Fruit fly (Drosophila melanogaster) whole organism, embryonic: Measurements from ENCODE around the gene Mst85C.

ENCODE experiments used
- C15 ChIP-seq: fragments of 200-800 bp; sonication (Bioruptor generic); IDR thresholded peaks from 3 replicates; pipeline ENCODE4 v1.3.6; 2022; ENCODE audit warnings: missing biosample characterization, missing genetic modification characterization
- CG11696 ChIP-seq: fragments of 200-800 bp; sonication (Bioruptor generic); IDR thresholded peaks from 2 replicates; pipeline ENCODE4 v1.3.6; 2022; ENCODE audit warnings: missing biosample characterization, missing genetic modification characterization
- CG12219 ChIP-seq: fragments of 200-800 bp; sonication (Bioruptor generic); optimal IDR thresholded peaks from 3 replicates; lab custom pipeline; 2018; ENCODE audit warnings: missing biosample characterization, mild to moderate bottlenecking, missing genetic modification characterization
- CG1233 ChIP-seq: fragments of 200-800 bp; sonication (Bioruptor generic); optimal IDR thresholded peaks from 4 replicates; lab custom pipeline; 2018; ENCODE audit warnings: missing biosample characterization, mild to moderate bottlenecking, missing genetic modification characterization
- CG14014 ChIP-seq: fragments of 200-800 bp; sonication (Bioruptor generic); IDR thresholded peaks from 2 replicates; pipeline ENCODE4 v1.3.6; 2022; ENCODE audit warnings: missing biosample characterization, missing genetic modification characterization
- CG1602 ChIP-seq: fragments of 200-800 bp; sonication (Bioruptor generic); optimal IDR thresholded peaks from 3 replicates; lab custom pipeline; 2016; ENCODE audit warnings: missing biosample characterization, missing genetic modification characterization
- CG2116 ChIP-seq: fragments of 200-800 bp; sonication (Bioruptor generic); optimal IDR thresholded peaks from 3 replicates; lab custom pipeline; 2018; ENCODE audit warnings: missing biosample characterization, mild to moderate bottlenecking, missing genetic modification characterization
- CG2678 ChIP-seq: fragments of 200-800 bp; sonication (Bioruptor generic); optimal IDR thresholded peaks from 3 replicates; lab custom pipeline; 2019; ENCODE audit warnings: missing biosample characterization, mild to moderate bottlenecking, missing genetic modification characterization, moderate library complexity
- CG4424 ChIP-seq: fragments of 200-800 bp; sonication (Bioruptor generic); optimal IDR thresholded peaks from 3 replicates; lab custom pipeline; 2016; ENCODE audit warnings: missing biosample characterization, missing genetic modification characterization
- CG6791 ChIP-seq: fragments of 200-800 bp; sonication (Bioruptor generic); IDR thresholded peaks from 3 replicates; pipeline ENCODE4 v1.3.6; 2022; ENCODE audit warnings: missing biosample characterization, missing genetic modification characterization; ENCODE audit not compliant: partially characterized antibody
- CG6813 ChIP-seq: fragments of 200-800 bp; sonication (Bioruptor generic); optimal IDR thresholded peaks from 2 replicates; lab custom pipeline; 2017; ENCODE audit warnings: missing biosample characterization, missing genetic modification characterization, mild to moderate bottlenecking, moderate library complexity, missing genetic modification reagents
- CG7928 ChIP-seq: fragments of 200-800 bp; sonication (Bioruptor generic); optimal IDR thresholded peaks from 2 replicates; lab custom pipeline; 2017; ENCODE audit warnings: missing biosample characterization, mild to moderate bottlenecking, missing genetic modification characterization
- CG8290 ChIP-seq, 3 experiments: fragments of 200-800 bp; sonication (Bioruptor generic); optimal IDR thresholded peaks; 2 replicates each; lab custom pipeline; 2016 to 2019; ENCODE audit warnings: missing biosample characterization in 3 of 3, missing genetic modification characterization in 3 of 3, mild to moderate bottlenecking in 2 of 3, moderate library complexity in 1 of 3
- CG8944 ChIP-seq: fragments of 200-800 bp; sonication (Bioruptor generic); optimal IDR thresholded peaks from 3 replicates; lab custom pipeline; 2016; ENCODE audit warnings: missing biosample characterization, missing genetic modification characterization
- CG9876 ChIP-seq: fragments of 200-800 bp; sonication (Bioruptor generic); optimal IDR thresholded peaks from 2 replicates; lab custom pipeline; 2016; ENCODE audit warnings: missing biosample characterization, missing genetic modification characterization
- CHES-1-like ChIP-seq: fragments of 200-800 bp; sonication (Bioruptor generic); optimal IDR thresholded peaks from 2 replicates; lab custom pipeline; 2016; ENCODE audit warnings: missing biosample characterization, missing genetic modification characterization
- CrebB ChIP-seq: fragments of 200-800 bp; sonication (Bioruptor generic); optimal IDR thresholded peaks from 3 replicates; lab custom pipeline; 2018; ENCODE audit warnings: missing biosample characterization, mild to moderate bottlenecking, missing genetic modification characterization
- Dek ChIP-seq: fragments of 200-800 bp; sonication (Bioruptor generic); optimal IDR thresholded peaks from 3 replicates; lab custom pipeline; 2019; ENCODE audit warnings: missing biosample characterization, mild to moderate bottlenecking, missing genetic modification characterization, moderate library complexity
- Dll ChIP-seq: fragments of 200-800 bp; sonication (Bioruptor generic); IDR thresholded peaks from 4 replicates; pipeline ENCODE4 v1.3.6; 2022; ENCODE audit warnings: missing biosample characterization, missing genetic modification characterization; ENCODE audit not compliant: partially characterized antibody
- Drgx ChIP-seq: fragments of 200-800 bp; sonication (Bioruptor generic); IDR thresholded peaks from 2 replicates; pipeline ENCODE4 v1.3.6; 2022; ENCODE audit warnings: missing biosample characterization, missing genetic modification characterization
- ERR ChIP-seq: fragments of 200-800 bp; sonication (Bioruptor generic); optimal IDR thresholded peaks from 2 replicates; lab custom pipeline; 2016; ENCODE audit warnings: missing biosample characterization, missing genetic modification characterization
- Fer3 ChIP-seq: fragments of 200-800 bp; sonication (Bioruptor generic); optimal IDR thresholded peaks from 2 replicates; lab custom pipeline; 2018; ENCODE audit warnings: missing biosample characterization, mild to moderate bottlenecking, missing genetic modification characterization, moderate library complexity
- HHEX ChIP-seq: fragments of 200-800 bp; sonication (Bioruptor generic); optimal IDR thresholded peaks from 3 replicates; lab custom pipeline; 2017; ENCODE audit warnings: missing biosample characterization, mild to moderate bottlenecking, missing genetic modification characterization, missing genetic modification reagents
- Hmr ChIP-seq: fragments of 200-800 bp; sonication (Bioruptor generic); optimal IDR thresholded peaks from 3 replicates; lab custom pipeline; 2017; ENCODE audit warnings: mild to moderate bottlenecking, missing biosample characterization, missing genetic modification reagents, missing genetic modification characterization
- MBD-R2 ChIP-seq: fragments of 200-800 bp; sonication (Bioruptor generic); IDR thresholded peaks from 2 replicates; pipeline ENCODE4 v1.3.6; 2022; ENCODE audit warnings: missing biosample characterization, missing genetic modification characterization
- MESR4 ChIP-seq: fragments of 200-800 bp; sonication (Bioruptor generic); optimal IDR thresholded peaks from 2 replicates; lab custom pipeline; 2018; ENCODE audit warnings: missing biosample characterization, mild to moderate bottlenecking, missing genetic modification characterization, moderate library complexity
- MTF-1 ChIP-seq: fragments of 200-800 bp; sonication (Bioruptor generic); optimal IDR thresholded peaks from 2 replicates; lab custom pipeline; 2018; ENCODE audit warnings: missing biosample characterization, mild to moderate bottlenecking, missing genetic modification characterization, borderline replicate concordance
- Mrtf ChIP-seq: fragments of 200-800 bp; sonication (Bioruptor generic); IDR thresholded peaks from 3 replicates; pipeline ENCODE4 v1.3.6; 2022; ENCODE audit warnings: missing biosample characterization, missing genetic modification characterization
- Nf-YC ChIP-seq: fragments of 200-800 bp; optimal IDR thresholded peaks from 3 replicates; lab custom pipeline; 2019; ENCODE audit warnings: missing biosample characterization, mild to moderate bottlenecking, missing genetic modification characterization, moderate library complexity
- Side ChIP-seq: fragments of 200-800 bp; sonication (Bioruptor generic); optimal IDR thresholded peaks from 2 replicates; lab custom pipeline; 2016; ENCODE audit warnings: missing biosample characterization, missing genetic modification characterization
- chinmo ChIP-seq: fragments of 200-800 bp; sonication (Bioruptor generic); IDR thresholded peaks from 4 replicates; pipeline ENCODE4 v1.3.6; 2022; ENCODE audit warnings: missing biosample characterization, missing genetic modification characterization; ENCODE audit not compliant: partially characterized antibody
- cwo ChIP-seq: fragments of 200-800 bp; sonication (Bioruptor generic); optimal IDR thresholded peaks from 3 replicates; lab custom pipeline; 2017; ENCODE audit warnings: missing biosample characterization, missing genetic modification characterization, mild to moderate bottlenecking, moderate library complexity, missing genetic modification reagents
- ems ChIP-seq: fragments of 200-800 bp; sonication (Bioruptor generic); optimal IDR thresholded peaks from 3 replicates; lab custom pipeline; 2016; ENCODE audit warnings: missing biosample characterization, missing genetic modification characterization
- eyg ChIP-seq: fragments of 200-800 bp; sonication (Bioruptor generic); optimal IDR thresholded peaks from 3 replicates; lab custom pipeline; 2016; ENCODE audit warnings: missing biosample characterization, missing genetic modification characterization
- fd64A ChIP-seq: fragments of 200-800 bp; sonication (Bioruptor generic); optimal IDR thresholded peaks from 3 replicates; lab custom pipeline; 2018; ENCODE audit warnings: missing biosample characterization, mild to moderate bottlenecking, missing genetic modification characterization
- gfzf ChIP-seq: fragments of 200-800 bp; sonication (Bioruptor generic); optimal IDR thresholded peaks from 2 replicates; lab custom pipeline; 2016; ENCODE audit warnings: missing biosample characterization, mild to moderate bottlenecking, missing genetic modification characterization, moderate library complexity
- her ChIP-seq: fragments of 200-800 bp; sonication (Bioruptor generic); optimal IDR thresholded peaks from 2 replicates; lab custom pipeline; 2016; ENCODE audit warnings: missing biosample characterization, missing genetic modification characterization
- ken ChIP-seq: fragments of 200-800 bp; sonication (Bioruptor generic); IDR thresholded peaks from 3 replicates; pipeline ENCODE4 v1.3.6; 2022; ENCODE audit warnings: missing biosample characterization, missing genetic modification characterization
- mam ChIP-seq: fragments of 200-800 bp; sonication (Bioruptor generic); optimal IDR thresholded peaks from 3 replicates; lab custom pipeline; 2016; ENCODE audit warnings: missing biosample characterization, missing genetic modification characterization
- nerfin-1 ChIP-seq: fragments of 200-800 bp; sonication (Bioruptor generic); optimal IDR thresholded peaks from 3 replicates; lab custom pipeline; 2019; ENCODE audit warnings: missing biosample characterization, mild to moderate bottlenecking, missing genetic modification characterization, moderate library complexity
- onecut ChIP-seq: fragments of 200-800 bp; sonication (Bioruptor generic); IDR thresholded peaks from 2 replicates; pipeline ENCODE4 v1.3.6; 2022; ENCODE audit warnings: missing biosample characterization, missing genetic modification characterization
- org-1 ChIP-seq: fragments of 200-800 bp; sonication (Bioruptor generic); optimal IDR thresholded peaks from 2 replicates; lab custom pipeline; 2017; ENCODE audit warnings: missing biosample characterization, missing genetic modification characterization
- phol ChIP-seq: fragments of 200-800 bp; sonication (Bioruptor generic); optimal IDR thresholded peaks from 3 replicates; lab custom pipeline; 2018; ENCODE audit warnings: missing biosample characterization, mild to moderate bottlenecking, missing genetic modification characterization, moderate library complexity
- sisA ChIP-seq: fragments of 200-800 bp; sonication (Bioruptor generic); IDR thresholded peaks from 2 replicates; pipeline ENCODE4 v1.3.6; 2022; ENCODE audit warnings: missing biosample characterization, missing genetic modification characterization
- sob ChIP-seq: fragments of 200-800 bp; sonication (Bioruptor generic); IDR thresholded peaks from 2 replicates; pipeline ENCODE4 v1.3.6; 2022; ENCODE audit warnings: missing biosample characterization, missing genetic modification characterization
- tap ChIP-seq: fragments of 200-800 bp; optimal IDR thresholded peaks from 3 replicates; lab custom pipeline; 2019; ENCODE audit warnings: missing biosample characterization, mild to moderate bottlenecking, missing genetic modification characterization, moderate library complexity
- vnd ChIP-seq: fragments of 200-800 bp; sonication (Bioruptor generic); IDR thresholded peaks from 3 replicates; pipeline ENCODE4 v1.3.6; 2022; ENCODE audit warnings: missing biosample characterization, missing genetic modification characterization; ENCODE audit not compliant: partially characterized antibody
- zfh1 ChIP-seq: fragments of 200-800 bp; sonication (Bioruptor generic); IDR thresholded peaks from 3 replicates; pipeline ENCODE4 v1.3.6; 2022; ENCODE audit warnings: missing biosample characterization, missing genetic modification characterization

The Mst85C gene

DNA sequence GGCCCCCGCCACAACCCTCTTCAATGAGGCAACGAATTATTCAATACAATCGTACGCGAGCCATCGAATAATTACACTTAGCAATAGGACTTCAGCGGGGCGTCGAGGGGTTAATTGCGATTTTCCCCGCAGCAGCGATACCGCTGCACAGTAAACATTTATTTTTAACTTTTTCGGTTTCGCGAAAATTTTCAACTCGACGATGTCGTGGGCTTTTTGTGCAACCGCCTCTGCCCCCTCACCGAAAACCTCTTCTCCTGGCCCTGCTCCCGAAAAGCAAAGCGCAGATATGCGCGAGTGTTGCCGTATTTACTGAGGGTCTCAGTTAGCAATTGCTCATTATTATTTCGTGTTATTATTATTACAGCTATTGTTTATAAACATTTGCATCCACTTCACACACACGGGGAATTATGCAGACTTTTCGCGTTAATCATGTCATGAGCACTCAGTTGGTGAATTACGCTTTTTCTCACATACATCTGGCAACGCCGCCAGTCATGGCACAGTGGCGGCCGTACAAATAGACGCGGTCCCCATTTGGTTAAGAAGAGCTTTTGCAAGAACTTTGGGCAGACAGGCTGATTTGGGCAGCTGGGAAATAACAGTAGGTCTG lies 34.6 kb upstream of the Mst85C start (continued):
- TF ChIP-seq CG1233: peak; percentile 10
- TF ChIP-seq CG6813 (GFP tag; lab: Kevin White, UChicago): no peak
- 0 out of 3 replicates have a peak, but pooled peaks have one; percentile 20 for TF ChIP-seq Mrtf (GFP tag; lab: Robert Waterston, UW)
- peak; percentile 24 for TF ChIP-seq CrebB (tag; lab: Kevin White, UChicago)
- TF ChIP-seq zfh1 (GFP tag; lab: Robert Waterston, UW): peak; percentile 71
- TF ChIP-seq mam (GFP tag; lab: Kevin White, UChicago): peak; percentile 61
- TF ChIP-seq Side (GFP tag; lab: Kevin White, UChicago): peak; percentile 42
- TF ChIP-seq CG12219 (GFP tag; lab: Kevin White, UChicago): no peak
- peak; percentile 97 for TF ChIP-seq CG11696 (GFP tag; lab: Robert Waterston, UW)
- TF ChIP-seq org-1 (GFP tag; lab: Kevin White, UChicago): no peak
- no peak for TF ChIP-seq Hmr (GFP tag; lab: Kevin White, UChicago)
- peak; percentile 67 for TF ChIP-seq Nf-YC (tag; lab: Kevin White, UChicago)
- peak; percentile 46; the same call in 1 of the 4 replicates for TF ChIP-seq Dll (GFP tag; lab: Robert Waterston, UW)
- no peak for TF ChIP-seq CG1602
- TF ChIP-seq MTF-1 (GFP tag; lab: Kevin White, UChicago): peak; percentile 1
- TF ChIP-seq Drgx (GFP tag; lab: Robert Waterston, UW): peak; percentile 12
- peak; percentile 35; the same call in 1 of the 2 replicates for TF ChIP-seq sisA (GFP tag; lab: Robert Waterston, UW)
- peak; percentile 25 for TF ChIP-seq nerfin-1 (tag; lab: Kevin White, UChicago)
- TF ChIP-seq sob (GFP tag; lab: Robert Waterston, UW): peak; percentile 31; the same call in 1 of the 2 replicates
- peak; percentile 52 for TF ChIP-seq Dek (tag; lab: Kevin White, UChicago)
- 0 out of 3 replicates have a peak, but pooled peaks have one; percentile 57 for TF ChIP-seq ken (GFP tag; lab: Robert Waterston, UW)
- TF ChIP-seq CHES-1-like (GFP tag; lab: Kevin White, UChicago): peak; percentile 8
- TF ChIP-seq CG2678 (tag; lab: Kevin White, UChicago): no peak
- no peak for TF ChIP-seq tap (tag; lab: Kevin White, UChicago)
- TF ChIP-seq CG9876 (GFP tag; lab: Kevin White, UChicago): peak; percentile 56
- peak; percentile 57 for TF ChIP-seq MBD-R2 (GFP tag; lab: Robert Waterston, UW)
- TF ChIP-seq ems: peak; percentile 46
- TF ChIP-seq fd64A (GFP tag; lab: Kevin White, UChicago): no peak
- TF ChIP-seq CG2116: peak; percentile 38
- TF ChIP-seq MESR4 (GFP tag; lab: Kevin White, UChicago): peak; percentile 71
- TF ChIP-seq CG8290 (GFP tag; optimal IDR thresholded peaks at IDR 0.05; lab: Kevin White, UChicago): peak; percentile 44
- TF ChIP-seq CG8290 (tag; optimal IDR thresholded peaks at IDR 0.05; lab: Kevin White, UChicago): peak in 1 of 2 experiments; percentile 11
- TF ChIP-seq CG7928: peak; percentile 4
- TF ChIP-seq cwo (GFP tag; lab: Kevin White, UChicago): peak; percentile 63
- peak; percentile 47 for TF ChIP-seq CG8944 (GFP tag; lab: Kevin White, UChicago)
- no peak for TF ChIP-seq C15 (GFP tag; lab: Robert Waterston, UW)
- TF ChIP-seq vnd (GFP tag; lab: Robert Waterston, UW): no peak
- peak; percentile 24 for TF ChIP-seq ERR (GFP tag; lab: Kevin White, UChicago)
- TF ChIP-seq chinmo: peak; percentile 46; the same call in 1 of the 4 replicates
- no peak for TF ChIP-seq CG6791
- TF ChIP-seq HHEX (GFP tag; lab: Kevin White, UChicago): peak; percentile 27
- TF ChIP-seq phol (tag; lab: Kevin White, UChicago): peak; percentile 47
- TF ChIP-seq onecut (GFP tag; lab: Robert Waterston, UW): peak; percentile 39; the same call in 1 of the 2 replicates
- peak; percentile 25 for TF ChIP-seq CG4424 (GFP tag; lab: Kevin White, UChicago)
- TF ChIP-seq eyg (GFP tag; lab: Kevin White, UChicago): no peak
- TF ChIP-seq her (GFP tag; lab: Kevin White, UChicago): peak; percentile 19
- TF ChIP-seq Fer3: no peak
- no peak for TF ChIP-seq CG14014 (GFP tag; lab: Robert Waterston, UW)
- peak; percentile 14 for TF ChIP-seq gfzf
